Worm (Caenorhabditis elegans) whole organism, L2 larva: Measurements from ENCODE around the gene F53F1.6.

Source experiments
- ZK546.5 ChIP-seq: sonication (generic microtip); optimal IDR thresholded peaks from 2 replicates; lab custom pipeline; 2017; ENCODE audit warnings: missing biosample characterization, missing genetic modification characterization
- blmp-1 ChIP-seq: sonication (generic microtip); optimal IDR thresholded peaks from 2 replicates; lab custom pipeline; 2017; ENCODE audit warnings: missing genetic modification characterization, mild to moderate bottlenecking, missing compliant biosample characterization, antibody characterized with exemption, moderate library complexity; ENCODE audit not compliant: insufficient read depth
- skn-1 ChIP-seq: sonication (generic microtip); optimal IDR thresholded peaks from 2 replicates; lab custom pipeline; 2017; ENCODE audit warnings: missing biosample characterization, missing genetic modification characterization

DNA sequence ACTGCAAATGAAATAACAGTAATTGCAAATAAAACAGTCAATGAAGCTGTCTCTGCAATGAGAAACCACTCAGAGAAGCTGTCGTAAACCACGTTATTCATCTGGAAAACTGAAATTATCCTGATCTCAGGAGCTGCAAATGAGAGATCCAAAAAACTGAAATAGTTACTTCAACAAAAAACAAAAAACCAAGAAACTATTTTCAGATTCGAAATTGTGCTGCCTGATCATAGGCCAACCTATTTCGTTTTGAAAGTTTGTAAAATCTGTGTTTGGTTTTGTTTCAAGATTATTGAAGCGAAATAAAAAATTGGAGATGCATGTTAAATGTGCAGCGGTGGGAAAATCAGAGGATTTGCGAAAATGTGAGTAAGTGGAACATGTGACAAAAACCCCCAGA is 3.2 kb upstream of the F53F1.6 start, which contains the start of gene srv-8:
- TF ChIP-seq skn-1 (tag; lab: Kevin White, UChicago) (no peak), blmp-1 (tag; lab: Kevin White, UChicago) (no peak), ZK546.5 (tag; lab: Kevin White, UChicago) (no peak)
